Worm (Caenorhabditis elegans) whole organism, young adult: ENCODE data around the gene F59A1.16.
A peak's percentile ranks its signal among the peaks of the same experiment; 100 is the strongest.

Experiments used
- B0336.3 ChIP-seq: fragments of 200-800 bp; sonication (Bioruptor generic); IDR thresholded peaks from 2 replicates; pipeline ENCODE4 v1.3.6; 2022; ENCODE audit warnings: missing genetic modification characterization, missing compliant biosample characterization
- F23B12.7 ChIP-seq: sonication (generic microtip); optimal IDR thresholded peaks from 2 replicates; lab custom pipeline; 2017; ENCODE audit warnings: missing genetic modification characterization, mild to moderate bottlenecking, missing compliant biosample characterization, antibody characterized with exemption, moderate library complexity; ENCODE audit not compliant: insufficient read depth
- F49E8.2 ChIP-seq: sonication (generic microtip); optimal IDR thresholded peaks from 3 replicates; lab custom pipeline; 2017; ENCODE audit warnings: missing genetic modification characterization, mild to moderate bottlenecking, missing compliant biosample characterization, antibody characterized with exemption, moderate library complexity; ENCODE audit not compliant: insufficient read depth
- F55B11.4 ChIP-seq: sonication (generic microtip); optimal IDR thresholded peaks from 2 replicates; lab custom pipeline; 2016; ENCODE audit warnings: missing compliant biosample characterization, missing genetic modification characterization, borderline replicate concordance; ENCODE audit not compliant: insufficient read depth
- F57C9.4 ChIP-seq: sonication (generic microtip); optimal IDR thresholded peaks from 2 replicates; lab custom pipeline; 2017; ENCODE audit warnings: mild to moderate bottlenecking, missing genetic modification characterization, missing compliant biosample characterization
- K11D2.4 ChIP-seq: fragments of 200-800 bp; sonication (Bioruptor generic); IDR thresholded peaks from 2 replicates; pipeline ENCODE4 v1.3.6; 2022; ENCODE audit warnings: missing genetic modification reagents, missing genetic modification characterization, missing compliant biosample characterization
- K12H6.12 ChIP-seq: fragments of 200-800 bp; sonication (Bioruptor generic); optimal IDR thresholded peaks from 2 replicates; lab custom pipeline; 2018; ENCODE audit warnings: mild to moderate bottlenecking, missing genetic modification characterization, missing compliant biosample characterization
- T07F8.4 ChIP-seq: sonication (generic microtip); optimal IDR thresholded peaks from 2 replicates; lab custom pipeline; 2016; ENCODE audit warnings: mild to moderate bottlenecking, missing genetic modification characterization, moderate library complexity, missing compliant biosample characterization
- T26A5.8 ChIP-seq: sonication (generic microtip); optimal IDR thresholded peaks from 2 replicates; lab custom pipeline; 2016; ENCODE audit warnings: missing genetic modification characterization, missing compliant biosample characterization
- Y53G8AR.9 ChIP-seq: fragments of 200-800 bp; sonication (Bioruptor generic); conservative IDR thresholded peaks from 2 replicates; pipeline ENCODE4 v1.3.6; 2022; ENCODE audit warnings: missing genetic modification reagents, missing genetic modification characterization, missing compliant biosample characterization
- akir-1 ChIP-seq: fragments of 200-800 bp; sonication (Bioruptor generic); optimal IDR thresholded peaks from 2 replicates; lab custom pipeline; 2018; ENCODE audit warnings: mild to moderate bottlenecking, missing genetic modification characterization, moderate library complexity, missing compliant biosample characterization
- aptf-2 ChIP-seq: fragments of 200-800 bp; sonication (Bioruptor generic); conservative IDR thresholded peaks from 2 replicates; pipeline ENCODE4 v1.3.6; 2022; ENCODE audit warnings: missing genetic modification reagents, missing genetic modification characterization, missing compliant biosample characterization
- aptf-3 ChIP-seq: fragments of 200-800 bp; sonication (Bioruptor generic); IDR thresholded peaks from 2 replicates; pipeline ENCODE4 v1.3.6; 2022; ENCODE audit warnings: missing genetic modification characterization, missing compliant biosample characterization
- athp-1 ChIP-seq: sonication (generic microtip); optimal IDR thresholded peaks from 2 replicates; lab custom pipeline; 2017; ENCODE audit warnings: mild to moderate bottlenecking, missing genetic modification characterization, missing compliant biosample characterization
- ceh-27 ChIP-seq: fragments of 200-800 bp; sonication (Bioruptor generic); optimal IDR thresholded peaks from 2 replicates; lab custom pipeline; 2018; ENCODE audit warnings: mild to moderate bottlenecking, missing genetic modification characterization, moderate library complexity, missing compliant biosample characterization
- ceh-40 ChIP-seq: fragments of 200-800 bp; sonication (Bioruptor generic); IDR thresholded peaks from 2 replicates; pipeline ENCODE4 v1.3.6; 2022; ENCODE audit warnings: missing genetic modification characterization, missing compliant biosample characterization
- dox-1 ChIP-seq: fragments of 200-800 bp; sonication (Bioruptor generic); IDR thresholded peaks from 2 replicates; pipeline ENCODE4 v1.3.6; 2022; ENCODE audit warnings: missing genetic modification reagents, missing genetic modification characterization, missing compliant biosample characterization
- fkh-3 ChIP-seq: sonication (generic microtip); optimal IDR thresholded peaks from 2 replicates; lab custom pipeline; 2016; ENCODE audit warnings: mild to moderate bottlenecking, missing genetic modification characterization, missing compliant biosample characterization
- hlh-12 ChIP-seq: sonication (generic microtip); optimal IDR thresholded peaks from 2 replicates; lab custom pipeline; 2016; ENCODE audit warnings: missing genetic modification characterization, missing compliant biosample characterization
- hsf-1 ChIP-seq: fragments of 200-800 bp; sonication (Bioruptor generic); IDR thresholded peaks from 2 replicates; pipeline ENCODE4 v1.3.6; 2022; ENCODE audit warnings: missing genetic modification reagents, missing genetic modification characterization, missing compliant biosample characterization
- lag-1 ChIP-seq: fragments of 200-800 bp; sonication (Bioruptor generic); IDR thresholded peaks from 2 replicates; pipeline ENCODE4 v1.3.6; 2022; ENCODE audit warnings: missing genetic modification reagents, missing genetic modification characterization, missing compliant biosample characterization
- lin-54 ChIP-seq: fragments of 200-800 bp; sonication (Bioruptor generic); optimal IDR thresholded peaks from 2 replicates; lab custom pipeline; 2018; ENCODE audit warnings: mild to moderate bottlenecking, missing genetic modification characterization, missing compliant biosample characterization
- lsy-27 ChIP-seq: sonication (generic microtip); optimal IDR thresholded peaks from 2 replicates; lab custom pipeline; 2017; ENCODE audit warnings: missing genetic modification characterization, mild to moderate bottlenecking, missing compliant biosample characterization, antibody characterized with exemption, missing genotype, borderline replicate concordance; ENCODE audit not compliant: insufficient read depth
- madf-8 ChIP-seq: fragments of 200-800 bp; sonication (Bioruptor generic); conservative IDR thresholded peaks from 2 replicates; pipeline ENCODE4 v1.3.6; 2022; ENCODE audit warnings: missing genetic modification reagents, missing genetic modification characterization, missing compliant biosample characterization
- nhr-120 ChIP-seq: fragments of 200-800 bp; sonication (Bioruptor generic); IDR thresholded peaks from 2 replicates; pipeline ENCODE4 v1.3.6; 2022; ENCODE audit warnings: missing genetic modification characterization, missing compliant biosample characterization
- nhr-80 ChIP-seq: sonication (generic microtip); optimal IDR thresholded peaks from 2 replicates; lab custom pipeline; 2016; ENCODE audit warnings: missing genetic modification characterization, missing compliant biosample characterization
- nhr-90 ChIP-seq: sonication (generic microtip); optimal IDR thresholded peaks from 2 replicates; lab custom pipeline; 2016; ENCODE audit warnings: missing genotype, mild to moderate bottlenecking, missing genetic modification characterization, missing compliant biosample characterization
- pha-4 ChIP-seq: fragments of 150-350 bp; sonication (generic microtip); optimal IDR thresholded peaks from 2 replicates; lab custom pipeline; 2014; ENCODE audit warnings: missing biosample characterization, missing genetic modification reagents, missing genetic modification characterization
- rcor-1 ChIP-seq: fragments of 200-800 bp; sonication (Bioruptor generic); IDR thresholded peaks from 2 replicates; pipeline ENCODE4 v1.3.6; 2022; ENCODE audit warnings: missing genetic modification reagents, missing genetic modification characterization, missing compliant biosample characterization
- sdz-38 ChIP-seq: sonication (generic microtip); optimal IDR thresholded peaks from 2 replicates; lab custom pipeline; 2016; ENCODE audit warnings: missing genotype, missing genetic modification characterization, missing compliant biosample characterization
- snpc-1.1 ChIP-seq: sonication (generic microtip); optimal IDR thresholded peaks from 2 replicates; lab custom pipeline; 2017; ENCODE audit warnings: missing genetic modification characterization, mild to moderate bottlenecking, missing compliant biosample characterization, antibody characterized with exemption, moderate library complexity, missing genotype, missing genetic modification reagents; ENCODE audit not compliant: insufficient read depth
- snpc-3.4 ChIP-seq: sonication (generic microtip); optimal IDR thresholded peaks from 2 replicates; lab custom pipeline; 2017; ENCODE audit warnings: missing genetic modification characterization, mild to moderate bottlenecking, missing compliant biosample characterization, antibody characterized with exemption, moderate library complexity, missing genotype, missing genetic modification reagents
- sptf-2 ChIP-seq: fragments of 200-800 bp; sonication (Bioruptor generic); optimal IDR thresholded peaks from 2 replicates; lab custom pipeline; 2018; ENCODE audit warnings: mild to moderate bottlenecking, missing genetic modification characterization, missing compliant biosample characterization
- unc-130 ChIP-seq: sonication (generic microtip); optimal IDR thresholded peaks from 2 replicates; lab custom pipeline; 2016; ENCODE audit warnings: missing genetic modification reagents, missing genetic modification characterization, missing compliant biosample characterization
- zfh-2 ChIP-seq: fragments of 200-800 bp; sonication (Bioruptor generic); conservative IDR thresholded peaks from 2 replicates; pipeline ENCODE4 v1.3.6; 2022; ENCODE audit warnings: missing genetic modification reagents, missing genetic modification characterization, missing compliant biosample characterization
- ztf-18 ChIP-seq: sonication (generic microtip); optimal IDR thresholded peaks from 2 replicates; lab custom pipeline; 2016; ENCODE audit warnings: missing genotype, mild to moderate bottlenecking, missing genetic modification characterization, missing compliant biosample characterization
- ztf-28 ChIP-seq: fragments of 200-800 bp; sonication (Bioruptor generic); IDR thresholded peaks from 2 replicates; pipeline ENCODE4 v1.3.6; 2022; ENCODE audit warnings: missing genetic modification reagents, missing genetic modification characterization, missing compliant biosample characterization
- ztf-3 ChIP-seq: fragments of 200-800 bp; sonication (Bioruptor generic); optimal IDR thresholded peaks from 2 replicates; lab custom pipeline; 2018; ENCODE audit warnings: mild to moderate bottlenecking, missing genetic modification characterization, missing compliant biosample characterization

The F59A1.16 gene

ce11 chrV:17718647-17719046 is 33.9 kb upstream of the F59A1.16 start, which contains the start of gene str-77:
Gene str-77, plus strand, starts transcription at chrV:17718947.
- TF ChIP-seq B0336.3 (GFP tag; lab: Robert Waterston, UW) (no peak), athp-1 (tag; lab: Kevin White, UChicago) (no peak), snpc-3.4 (tag; lab: Kevin White, UChicago) (no peak), nhr-120 (GFP tag; lab: Robert Waterston, UW) (no peak), K12H6.12 (tag; lab: Kevin White, UChicago) (no peak), hsf-1 (GFP tag; lab: Robert Waterston, UW) (no peak), Y53G8AR.9 (no peak), nhr-90 (tag; lab: Kevin White, UChicago) (no peak), snpc-1.1 (tag; lab: Kevin White, UChicago) (no peak), ztf-18 (no peak), ceh-40 (GFP tag; lab: Robert Waterston, UW) (no peak), aptf-3 (GFP tag; lab: Robert Waterston, UW) (no peak), lin-54 (no peak), sptf-2 (no peak), lsy-27 (tag; lab: Kevin White, UChicago) (no peak), F55B11.4 (tag; lab: Kevin White, UChicago) (no peak), ztf-3 (GFP tag; lab: Kevin White, UChicago) (no peak)

ce11 chrV:17714330-17714729 is 29.6 kb upstream of the F59A1.16 start, which contains the start of gene twk-33:
Gene twk-33, minus strand, starts transcription at chrV:17714377.
- TF ChIP-seq nhr-80 (tag; lab: Kevin White, UChicago) (peak; percentile 76), lag-1 (GFP tag; lab: Robert Waterston, UW) (no peak), ceh-27 (GFP tag; lab: Kevin White, UChicago) (no peak)

- TF ChIP-seq dox-1 (GFP tag; lab: Robert Waterston, UW) (no peak), ceh-40 (GFP tag; lab: Robert Waterston, UW) (no peak), hsf-1 (GFP tag; lab: Robert Waterston, UW) (no peak), T07F8.4 (tag; lab: Kevin White, UChicago) (no peak), nhr-120 (GFP tag; lab: Robert Waterston, UW) (0 out of 2 replicates have a peak, but pooled peaks have one; percentile 44), zfh-2 (GFP tag; lab: Robert Waterston, UW) (peak; percentile 68), aptf-2 (no peak)
Measured at ce11 chrV:17712349-17712748, 27.6 kb upstream of the F59A1.16 start.

ce11 chrV:17707022-17707421 is 22.3 kb upstream of the F59A1.16 start, which contains the start of gene srh-31:
Gene srh-31, plus strand, starts transcription at chrV:17707322.
- no peak for TF ChIP-seq T07F8.4 (tag; lab: Kevin White, UChicago)
- TF ChIP-seq F57C9.4, result no peak
- TF ChIP-seq rcor-1 (GFP tag; lab: Robert Waterston, UW), result no peak
- no peak for TF ChIP-seq T26A5.8 (tag; lab: Kevin White, UChicago)
- no peak for TF ChIP-seq ceh-27 (GFP tag; lab: Kevin White, UChicago)
- TF ChIP-seq pha-4 (tag; lab: Kevin White, UChicago), result no peak
- TF ChIP-seq ztf-3 (GFP tag; lab: Kevin White, UChicago), result no peak
- no peak for TF ChIP-seq unc-130 (GFP tag; lab: Kevin White, UChicago)
- TF ChIP-seq F49E8.2, result no peak
- TF ChIP-seq hlh-12 (tag; lab: Kevin White, UChicago), result no peak
- TF ChIP-seq ztf-28, result no peak
- TF ChIP-seq K11D2.4 (GFP tag; lab: Robert Waterston, UW), result no peak
- no peak for TF ChIP-seq fkh-3
- no peak for TF ChIP-seq F23B12.7 (tag; lab: Kevin White, UChicago)
- TF ChIP-seq akir-1 (GFP tag; lab: Kevin White, UChicago), result no peak
- no peak for TF ChIP-seq B0336.3 (GFP tag; lab: Robert Waterston, UW)
- TF ChIP-seq madf-8 (GFP tag; lab: Robert Waterston, UW), result no peak
- TF ChIP-seq sdz-38 (tag; lab: Kevin White, UChicago), result no peak
- TF ChIP-seq, all 124 proteins: peak for 0
